Fruit fly (Drosophila melanogaster) whole organism, embryonic: ENCODE measurements around the gene ab.

Experiments used
- CG10267 ChIP-seq: fragments of 200-800 bp; sonication (Bioruptor generic); optimal IDR thresholded peaks from 2 replicates; lab custom pipeline; 2018; ENCODE audit warnings: missing biosample characterization, mild to moderate bottlenecking, missing genetic modification characterization, moderate library complexity
- CG12219 ChIP-seq: fragments of 200-800 bp; sonication (Bioruptor generic); optimal IDR thresholded peaks from 3 replicates; lab custom pipeline; 2018; ENCODE audit warnings: missing biosample characterization, mild to moderate bottlenecking, missing genetic modification characterization
- CG14667 ChIP-seq: fragments of 200-800 bp; sonication (Bioruptor generic); IDR thresholded peaks from 2 replicates; pipeline ENCODE4 v1.3.6; 2022; ENCODE audit warnings: missing biosample characterization, missing genetic modification characterization
- CG1529 ChIP-seq: fragments of 200-800 bp; sonication (Bioruptor generic); optimal IDR thresholded peaks from 3 replicates; lab custom pipeline; 2018; ENCODE audit warnings: missing biosample characterization, missing genetic modification characterization
- CG1602 ChIP-seq: fragments of 200-800 bp; sonication (Bioruptor generic); optimal IDR thresholded peaks from 3 replicates; lab custom pipeline; 2016; ENCODE audit warnings: missing biosample characterization, missing genetic modification characterization
- CG16815 ChIP-seq: fragments of 200-800 bp; sonication (Bioruptor generic); optimal IDR thresholded peaks from 3 replicates; lab custom pipeline; 2017; ENCODE audit warnings: missing biosample characterization, mild to moderate bottlenecking, missing genetic modification characterization
- CG17802 ChIP-seq: fragments of 200-800 bp; sonication (Bioruptor generic); optimal IDR thresholded peaks from 2 replicates; lab custom pipeline; 2018; ENCODE audit warnings: missing biosample characterization, mild to moderate bottlenecking, missing genetic modification characterization, moderate library complexity
- CG1792 ChIP-seq: fragments of 200-800 bp; sonication (Bioruptor generic); optimal IDR thresholded peaks from 2 replicates; lab custom pipeline; 2016; ENCODE audit warnings: missing biosample characterization, missing genetic modification characterization
- CG18262 ChIP-seq: fragments of 200-800 bp; optimal IDR thresholded peaks from 3 replicates; lab custom pipeline; 2019; ENCODE audit warnings: missing biosample characterization, mild to moderate bottlenecking, missing genetic modification characterization, moderate library complexity
- CG18476 ChIP-seq: fragments of 200-800 bp; sonication (Bioruptor generic); optimal IDR thresholded peaks from 2 replicates; lab custom pipeline; 2016; ENCODE audit warnings: missing biosample characterization, mild to moderate bottlenecking, missing genetic modification characterization
- CG31365 ChIP-seq: fragments of 200-800 bp; sonication (Bioruptor generic); optimal IDR thresholded peaks from 2 replicates; lab custom pipeline; 2018; ENCODE audit warnings: missing biosample characterization, mild to moderate bottlenecking, missing genetic modification characterization
- CG31441 ChIP-seq: fragments of 200-800 bp; sonication (Bioruptor generic); IDR thresholded peaks from 2 replicates; pipeline ENCODE4 v1.3.6; 2022; ENCODE audit warnings: missing biosample characterization, missing genetic modification characterization
- CG3163 ChIP-seq: fragments of 200-800 bp; sonication (Bioruptor generic); optimal IDR thresholded peaks from 3 replicates; lab custom pipeline; 2016; ENCODE audit warnings: missing biosample characterization, missing genetic modification characterization
- CG3281 ChIP-seq: fragments of 200-800 bp; sonication (Bioruptor generic); optimal IDR thresholded peaks from 3 replicates; lab custom pipeline; 2017; ENCODE audit warnings: missing biosample characterization, mild to moderate bottlenecking, missing genetic modification characterization
- CG3847 ChIP-seq: fragments of 200-800 bp; sonication (Bioruptor generic); IDR thresholded peaks from 2 replicates; pipeline ENCODE4 v1.3.6; 2022; ENCODE audit warnings: missing biosample characterization, missing genetic modification characterization
- CG42726 ChIP-seq: fragments of 200-800 bp; sonication (Bioruptor generic); IDR thresholded peaks from 2 replicates; pipeline ENCODE4 v1.3.6; 2022; ENCODE audit warnings: missing biosample characterization, missing genetic modification characterization; ENCODE audit not compliant: partially characterized antibody
- CG4282 ChIP-seq: fragments of 200-800 bp; sonication (Bioruptor generic); optimal IDR thresholded peaks from 2 replicates; lab custom pipeline; 2016; ENCODE audit warnings: missing biosample characterization, missing genetic modification characterization
- CG4404 ChIP-seq: fragments of 200-800 bp; sonication (Bioruptor generic); IDR thresholded peaks from 2 replicates; pipeline ENCODE4 v1.3.6; 2022; ENCODE audit warnings: missing biosample characterization, missing genetic modification characterization
- CG6175 ChIP-seq: fragments of 200-800 bp; sonication (Bioruptor generic); IDR thresholded peaks from 3 replicates; pipeline ENCODE4 v1.3.6; 2022; ENCODE audit warnings: missing biosample characterization, missing genetic modification characterization
- CG6813 ChIP-seq: fragments of 200-800 bp; sonication (Bioruptor generic); optimal IDR thresholded peaks from 2 replicates; lab custom pipeline; 2017; ENCODE audit warnings: missing biosample characterization, missing genetic modification characterization, mild to moderate bottlenecking, moderate library complexity, missing genetic modification reagents
- CG7271 ChIP-seq: fragments of 200-800 bp; sonication (Bioruptor generic); optimal IDR thresholded peaks from 2 replicates; lab custom pipeline; 2018; ENCODE audit warnings: missing biosample characterization, mild to moderate bottlenecking, missing genetic modification characterization, moderate library complexity
- CG7745 ChIP-seq: fragments of 200-800 bp; sonication (Bioruptor generic); optimal IDR thresholded peaks from 2 replicates; lab custom pipeline; 2018; ENCODE audit warnings: missing biosample characterization, mild to moderate bottlenecking, missing genetic modification characterization, moderate library complexity
- CG9609 ChIP-seq: fragments of 200-800 bp; sonication (Bioruptor generic); optimal IDR thresholded peaks from 3 replicates; lab custom pipeline; 2016; ENCODE audit warnings: missing biosample characterization, missing genetic modification characterization
- CG9817 ChIP-seq: fragments of 200-800 bp; sonication (Bioruptor generic); optimal IDR thresholded peaks from 2 replicates; lab custom pipeline; 2018; ENCODE audit warnings: missing biosample characterization, mild to moderate bottlenecking, missing genetic modification characterization, moderate library complexity
- CHES-1-like ChIP-seq: fragments of 200-800 bp; sonication (Bioruptor generic); optimal IDR thresholded peaks from 2 replicates; lab custom pipeline; 2016; ENCODE audit warnings: missing biosample characterization, missing genetic modification characterization
- CoRest ChIP-seq: fragments of 200-800 bp; sonication (Bioruptor generic); optimal IDR thresholded peaks from 3 replicates; lab custom pipeline; 2018; ENCODE audit warnings: missing biosample characterization, mild to moderate bottlenecking, missing genetic modification characterization, moderate library complexity
- Dip3 ChIP-seq: fragments of 200-800 bp; sonication (Bioruptor generic); optimal IDR thresholded peaks from 3 replicates; lab custom pipeline; 2016; ENCODE audit warnings: missing biosample characterization, missing genetic modification characterization
- Dp ChIP-seq: fragments of 200-800 bp; sonication (Bioruptor generic); optimal IDR thresholded peaks from 2 replicates; lab custom pipeline; 2018; ENCODE audit warnings: missing biosample characterization, mild to moderate bottlenecking, missing genetic modification characterization, moderate library complexity
- Dref ChIP-seq: fragments of 200-800 bp; sonication (Bioruptor generic); IDR thresholded peaks from 2 replicates; pipeline ENCODE4 v1.3.6; 2022; ENCODE audit warnings: missing biosample characterization, missing genetic modification characterization
- Eip74EF ChIP-seq, 2 experiments: fragments of 200-800 bp in 1 of 2; fragments of >200 bp in 1 of 2; sonication (Bioruptor generic) in 1 of 2; optimal IDR thresholded peaks; 2 replicates each; lab custom pipeline; 2017 to 2019; ENCODE audit warnings: missing biosample characterization in 2 of 2, missing genetic modification characterization in 2 of 2, mild to moderate bottlenecking in 1 of 2, moderate library complexity in 1 of 2
- Elba2 ChIP-seq: fragments of 200-800 bp; sonication (Bioruptor generic); optimal IDR thresholded peaks from 3 replicates; lab custom pipeline; 2016; ENCODE audit warnings: missing biosample characterization, missing genetic modification characterization
- Fer2 ChIP-seq: fragments of 200-800 bp; sonication (Bioruptor generic); optimal IDR thresholded peaks from 2 replicates; lab custom pipeline; 2018; ENCODE audit warnings: missing biosample characterization, mild to moderate bottlenecking, missing genetic modification characterization, moderate library complexity
- HmgD ChIP-seq: fragments of 200-800 bp; sonication (Bioruptor generic); optimal IDR thresholded peaks from 3 replicates; lab custom pipeline; 2016; ENCODE audit warnings: missing biosample characterization, missing genetic modification characterization
- Hr78 ChIP-seq, 2 experiments: fragments of 200-800 bp in 1 of 2; fragments of >200 bp in 1 of 2; sonication (Bioruptor generic) in 1 of 2; optimal IDR thresholded peaks; 2 replicates each; lab custom pipeline; 2017 to 2019; ENCODE audit warnings: missing biosample characterization in 2 of 2, missing genetic modification characterization in 2 of 2, mild to moderate bottlenecking in 1 of 2, moderate library complexity in 1 of 2
- Mad ChIP-seq: fragments of 200-800 bp; sonication (Bioruptor generic); optimal IDR thresholded peaks from 2 replicates; lab custom pipeline; 2016; ENCODE audit warnings: missing biosample characterization, missing genetic modification characterization
- Sox100B ChIP-seq: fragments of 200-800 bp; sonication (Bioruptor generic); optimal IDR thresholded peaks from 3 replicates; lab custom pipeline; 2018; ENCODE audit warnings: missing biosample characterization, mild to moderate bottlenecking, missing genetic modification characterization
- TFAM ChIP-seq: fragments of 200-800 bp; sonication (Bioruptor generic); optimal IDR thresholded peaks from 2 replicates; lab custom pipeline; 2017; ENCODE audit warnings: missing biosample characterization, missing genetic modification characterization, inconsistent platforms
- ap ChIP-seq: fragments of 200-800 bp; sonication (Bioruptor generic); IDR thresholded peaks from 2 replicates; pipeline ENCODE4 v1.3.6; 2022; ENCODE audit warnings: missing biosample characterization, missing genetic modification characterization
- ase ChIP-seq: fragments of 200-800 bp; sonication (Bioruptor generic); IDR thresholded peaks from 3 replicates; pipeline ENCODE4 v1.3.6; 2022; ENCODE audit warnings: missing biosample characterization, missing genetic modification characterization
- ato ChIP-seq: fragments of 200-800 bp; sonication (Bioruptor generic); IDR thresholded peaks from 2 replicates; pipeline ENCODE4 v1.3.6; 2022; ENCODE audit warnings: missing biosample characterization, missing genetic modification characterization; ENCODE audit not compliant: partially characterized antibody
- bigmax ChIP-seq: fragments of 200-800 bp; sonication (Bioruptor generic); optimal IDR thresholded peaks from 2 replicates; lab custom pipeline; 2018; ENCODE audit warnings: missing biosample characterization, mild to moderate bottlenecking, missing genetic modification characterization
- fd102C ChIP-seq: fragments of 200-800 bp; sonication (Bioruptor generic); optimal IDR thresholded peaks from 2 replicates; lab custom pipeline; 2018; ENCODE audit warnings: missing biosample characterization, mild to moderate bottlenecking, missing genetic modification characterization, moderate library complexity
- fd3F ChIP-seq: fragments of 200-800 bp; sonication (Bioruptor generic); optimal IDR thresholded peaks from 2 replicates; lab custom pipeline; 2018; ENCODE audit warnings: missing biosample characterization, mild to moderate bottlenecking, missing genetic modification characterization, moderate library complexity
- insv ChIP-seq, 2 experiments: fragments of 200-800 bp; sonication (Bioruptor generic); optimal IDR thresholded peaks; 3 replicates each; lab custom pipeline; 2016 to 2018; ENCODE audit warnings: missing biosample characterization in 2 of 2, missing genetic modification characterization in 2 of 2
- lab ChIP-seq: fragments of 200-800 bp; sonication (Bioruptor generic); optimal IDR thresholded peaks from 3 replicates; lab custom pipeline; 2017; ENCODE audit warnings: missing biosample characterization, missing genetic modification characterization, mild to moderate bottlenecking, moderate library complexity, missing genetic modification reagents
- lilli ChIP-seq: fragments of 200-800 bp; sonication (Bioruptor generic); optimal IDR thresholded peaks from 3 replicates; lab custom pipeline; 2016; ENCODE audit warnings: missing biosample characterization, missing genetic modification characterization
- lov ChIP-seq, 2 experiments: fragments of 200-800 bp in 1 of 2; fragments of >200 bp in 1 of 2; sonication (Bioruptor generic) in 1 of 2; IDR thresholded peaks in 1 of 2; optimal IDR thresholded peaks in 1 of 2; 2 replicates in 1 of 2; 3 replicates in 1 of 2; pipeline versions ENCODE4 v1.3.6 to Lab custom; 2017 to 2022; ENCODE audit warnings: missing biosample characterization in 1 of 2, missing genetic modification characterization in 1 of 2
- onecut ChIP-seq: fragments of 200-800 bp; sonication (Bioruptor generic); IDR thresholded peaks from 2 replicates; pipeline ENCODE4 v1.3.6; 2022; ENCODE audit warnings: missing biosample characterization, missing genetic modification characterization
- prd ChIP-seq, 3 experiments: fragments of >200 bp in 2 of 3; fragments of 200-800 bp in 1 of 3; sonication (Bioruptor generic) in 1 of 3; optimal IDR thresholded peaks in 2 of 3; IDR thresholded peaks in 1 of 3; 2 replicates in 2 of 3; 3 replicates in 1 of 3; pipeline versions ENCODE4 v1.3.6 to Lab custom; 2017 to 2022; ENCODE audit warnings: missing biosample characterization in 1 of 3, missing genetic modification characterization in 1 of 3

ab gene

dm6 chr2L:11203494-11204010 lies 6.9 kb upstream of the ab start, which contains the start of gene Ca-beta (continued):
- TF ChIP-seq Hr78 (GFP tag; optimal IDR thresholded peaks at IDR 0.05; lab: Kevin White, UChicago), result no peak
- TF ChIP-seq CG7745 (tag; lab: Kevin White, UChicago), result no peak
- no peak for TF ChIP-seq CG7271
- peak; percentile 52 for TF ChIP-seq CG3847 (GFP tag; lab: Robert Waterston, UW)
- no peak for TF ChIP-seq CG18476 (GFP tag; lab: Kevin White, UChicago)
- TF ChIP-seq CHES-1-like (GFP tag; lab: Kevin White, UChicago), result peak; percentile 27
- TF ChIP-seq lab (GFP tag; lab: Kevin White, UChicago), result peak; percentile 82
- TF ChIP-seq onecut (GFP tag; lab: Robert Waterston, UW), result peak; percentile 47
- no peak for TF ChIP-seq fd102C (GFP tag; lab: Kevin White, UChicago)
- TF ChIP-seq lilli (GFP tag; lab: Kevin White, UChicago), result peak; percentile 68
- TF ChIP-seq Sox100B, result no peak
- no peak for TF ChIP-seq CG18262 (tag; lab: Kevin White, UChicago)
- no peak for TF ChIP-seq ap (GFP tag; lab: Robert Waterston, UW)
- TF ChIP-seq ato (GFP tag; lab: Robert Waterston, UW), result no peak
- TF ChIP-seq CG42726, result 0 out of 2 replicates have a peak, but pooled peaks have one; percentile 19
- no peak for TF ChIP-seq insv (GFP tag; optimal IDR thresholded peaks at IDR 0.05; lab: Kevin White, UChicago)
- no peak for TF ChIP-seq bigmax (GFP tag; lab: Kevin White, UChicago)
- no peak for TF ChIP-seq CG6175 (GFP tag; lab: Robert Waterston, UW)
- TF ChIP-seq CG1792 (GFP tag; lab: Kevin White, UChicago), result no peak
- peak; percentile 10 for TF ChIP-seq Dip3 (GFP tag; lab: Kevin White, UChicago)
- no peak for TF ChIP-seq CG9609 (GFP tag; lab: Kevin White, UChicago)
- TF ChIP-seq CG6813 (GFP tag; lab: Kevin White, UChicago), result no peak
- no peak; the same call in 2 of the 3 replicates for TF ChIP-seq ase (GFP tag; lab: Robert Waterston, UW)
- TF ChIP-seq Elba2, result no peak
- no peak for TF ChIP-seq CG1529 (GFP tag; lab: Kevin White, UChicago)
- TF ChIP-seq CG9817 (tag; lab: Kevin White, UChicago), result peak; percentile 35
- no peak for TF ChIP-seq Dref
- no peak for TF ChIP-seq CG4404 (GFP tag; lab: Robert Waterston, UW)
- no peak for TF ChIP-seq CG10267 (tag; lab: Kevin White, UChicago)
- no peak for TF ChIP-seq CG31365 (tag; lab: Kevin White, UChicago)
- no peak for TF ChIP-seq Eip74EF (GFP tag; optimal IDR thresholded peaks at IDR 0.05; lab: Kevin White, UChicago)
- TF ChIP-seq CG16815 (GFP tag; lab: Kevin White, UChicago), result no peak
- no peak for TF ChIP-seq CG3163 (GFP tag; lab: Kevin White, UChicago)
- no peak for TF ChIP-seq CG17802 (tag; lab: Kevin White, UChicago)
- peak; percentile 10 for TF ChIP-seq CG4282 (GFP tag; lab: Kevin White, UChicago)
- no peak for TF ChIP-seq Fer2 (tag; lab: Kevin White, UChicago)
- TF ChIP-seq fd3F (GFP tag; lab: Kevin White, UChicago), result no peak
- peak; percentile 48 for TF ChIP-seq CG3281 (GFP tag; lab: Kevin White, UChicago)
- no peak for TF ChIP-seq TFAM (GFP tag; lab: Kevin White, UChicago)
- peak; percentile 12 for TF ChIP-seq CG12219
- TF ChIP-seq prd (optimal IDR thresholded peaks at IDR 0.05; lab: Kevin White, UChicago), result no peak
- peak; percentile 53 for TF ChIP-seq prd (GFP tag; IDR thresholded peaks at IDR 0.05; lab: Robert Waterston, UW)
- TF ChIP-seq lov (optimal IDR thresholded peaks at IDR 0.05; lab: Kevin White, UChicago), result no peak
- TF ChIP-seq lov (GFP tag; IDR thresholded peaks at IDR 0.05; lab: Robert Waterston, UW), result no peak
- TF ChIP-seq CG1602 (GFP tag; lab: Kevin White, UChicago), result no peak
- no peak for TF ChIP-seq CG31441 (GFP tag; lab: Robert Waterston, UW)
- TF ChIP-seq Mad (GFP tag; lab: Kevin White, UChicago), result no peak
- TF ChIP-seq CoRest (tag; lab: Kevin White, UChicago), result no peak
- TF ChIP-seq Dp (GFP tag; lab: Kevin White, UChicago), result no peak
- no peak for TF ChIP-seq CG14667 (GFP tag; lab: Robert Waterston, UW)
- TF ChIP-seq HmgD (GFP tag; lab: Kevin White, UChicago), result no peak
